Worm (Caenorhabditis elegans): Measurements from ENCODE around the gene vab-23.

DNA sequence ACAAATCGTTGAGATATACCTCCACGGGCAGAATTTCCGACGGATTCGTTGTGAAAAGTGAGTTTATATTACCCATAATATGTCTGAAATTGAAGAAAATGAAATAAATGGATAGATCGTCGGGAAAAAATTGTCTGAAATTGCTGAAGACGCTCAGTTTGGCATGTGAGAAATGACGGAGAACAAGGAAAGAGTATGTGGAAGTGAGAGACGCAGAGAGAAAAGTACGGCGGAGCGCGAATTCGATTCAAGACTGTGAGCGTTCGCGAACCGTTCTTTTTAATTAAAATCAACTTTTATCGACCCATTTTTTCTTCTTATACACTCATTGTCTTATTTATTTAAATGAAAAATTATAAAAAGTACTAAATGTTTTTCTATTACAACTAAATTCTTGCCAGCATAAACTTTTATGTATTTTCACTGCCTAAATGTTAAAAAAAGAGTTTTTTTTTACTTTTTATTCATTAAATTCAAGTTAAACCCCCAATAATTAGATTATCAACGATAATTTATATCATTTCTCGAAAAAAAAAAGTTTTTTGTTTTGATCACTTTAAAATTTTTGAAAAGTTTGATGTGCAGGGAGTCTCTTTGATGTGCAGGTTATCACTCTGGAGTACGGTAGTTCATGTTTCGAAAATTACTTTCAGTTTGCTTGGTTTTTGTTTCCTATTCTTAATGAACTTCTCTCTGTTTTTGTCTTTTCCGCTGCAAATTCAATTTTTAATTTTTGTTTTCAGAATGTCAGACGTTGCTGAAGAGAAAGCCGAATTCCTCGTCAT lies 15.0 kb upstream of the vab-23 start, which contains the start of the genes vps-15 and hmg-12:
- TF ChIP-seq F13H6.1 (tag; optimal IDR thresholded peaks at IDR 0.05): no peak
- TF ChIP-seq nhr-11 (tag; optimal IDR thresholded peaks at IDR 0.05): no peak
- TF ChIP-seq ceh-14 (tag; optimal IDR thresholded peaks at IDR 0.05): no peak
- no peak for TF ChIP-seq ttx-3 (tag; optimal IDR thresholded peaks at IDR 0.05)
- no peak for TF ChIP-seq unc-86 (tag; optimal IDR thresholded peaks at IDR 0.05)
- TF ChIP-seq ama-1 (optimal IDR thresholded peaks at IDR 0.05): no peak
- no peak for TF ChIP-seq ceh-45 (GFP tag; IDR thresholded peaks at IDR 0.05)
- no peak for TF ChIP-seq tbx-7 (tag; optimal IDR thresholded peaks at IDR 0.05)
- TF ChIP-seq ceh-9 (tag; optimal IDR thresholded peaks at IDR 0.05): no peak
- TF ChIP-seq nfya-1 (tag; optimal IDR thresholded peaks at IDR 0.05): no peak

All from whole organism, late embryonic.